Fruit fly (Drosophila melanogaster) whole organism, embryonic: ENCODE data around the gene Atx-1.

Experiments used
- CG1024 ChIP-seq: fragments of 200-800 bp; sonication (Bioruptor generic); IDR thresholded peaks from 2 replicates; pipeline ENCODE4 v1.3.6; 2022; ENCODE audit warnings: missing biosample characterization, missing genetic modification characterization
- CG10959 ChIP-seq: fragments of 200-800 bp; sonication (Bioruptor generic); IDR thresholded peaks from 2 replicates; pipeline ENCODE4 v1.3.6; 2022; ENCODE audit warnings: missing biosample characterization, missing genetic modification characterization
- CG11085 ChIP-seq: fragments of 200-800 bp; sonication (Bioruptor generic); IDR thresholded peaks from 2 replicates; pipeline ENCODE4 v1.3.6; 2022; ENCODE audit warnings: missing biosample characterization, missing genetic modification characterization
- CG11560 ChIP-seq: fragments of 200-800 bp; sonication (Bioruptor generic); IDR thresholded peaks from 3 replicates; pipeline ENCODE4 v1.3.6; 2022; ENCODE audit warnings: missing biosample characterization, missing genetic modification characterization
- CG13775 ChIP-seq: fragments of 200-800 bp; sonication (Bioruptor generic); optimal IDR thresholded peaks from 3 replicates; lab custom pipeline; 2017; ENCODE audit warnings: missing biosample characterization, mild to moderate bottlenecking, missing genetic modification characterization
- CG14860 ChIP-seq: fragments of 200-800 bp; sonication (Bioruptor generic); IDR thresholded peaks from 3 replicates; pipeline ENCODE4 v1.3.6; 2022; ENCODE audit warnings: missing biosample characterization, missing genetic modification characterization; ENCODE audit not compliant: partially characterized antibody
- CG15269 ChIP-seq: fragments of 200-800 bp; sonication (Bioruptor generic); optimal IDR thresholded peaks from 2 replicates; lab custom pipeline; 2018; ENCODE audit warnings: missing biosample characterization, mild to moderate bottlenecking, missing genetic modification characterization, moderate library complexity
- CG15601 ChIP-seq: fragments of 200-800 bp; sonication (Bioruptor generic); optimal IDR thresholded peaks from 3 replicates; lab custom pipeline; 2019; ENCODE audit warnings: missing biosample characterization, mild to moderate bottlenecking, missing genetic modification characterization, moderate library complexity
- CG15696 ChIP-seq: fragments of 200-800 bp; sonication (Bioruptor generic); optimal IDR thresholded peaks from 2 replicates; lab custom pipeline; 2019; ENCODE audit warnings: missing biosample characterization, mild to moderate bottlenecking, missing genetic modification characterization, moderate library complexity
- CG1602 ChIP-seq: fragments of 200-800 bp; sonication (Bioruptor generic); optimal IDR thresholded peaks from 3 replicates; lab custom pipeline; 2016; ENCODE audit warnings: missing biosample characterization, missing genetic modification characterization
- CG1603 ChIP-seq: fragments of 200-800 bp; sonication (Bioruptor generic); optimal IDR thresholded peaks from 2 replicates; lab custom pipeline; 2019; ENCODE audit warnings: missing biosample characterization, mild to moderate bottlenecking, missing genetic modification characterization, moderate library complexity
- CG2120 ChIP-seq: fragments of 200-800 bp; sonication (Bioruptor generic); optimal IDR thresholded peaks from 3 replicates; lab custom pipeline; 2016; ENCODE audit warnings: missing biosample characterization, missing genetic modification characterization
- CG33557 ChIP-seq: fragments of 200-800 bp; sonication (Bioruptor generic); optimal IDR thresholded peaks from 2 replicates; lab custom pipeline; 2019; ENCODE audit warnings: missing biosample characterization, mild to moderate bottlenecking, missing genetic modification characterization, moderate library complexity
- CG34376 ChIP-seq: fragments of 200-800 bp; sonication (Bioruptor generic); optimal IDR thresholded peaks from 2 replicates; lab custom pipeline; 2018; ENCODE audit warnings: missing biosample characterization, mild to moderate bottlenecking, missing genetic modification characterization
- CG43689 ChIP-seq: fragments of 200-800 bp; sonication (Bioruptor generic); IDR thresholded peaks from 2 replicates; pipeline ENCODE4 v1.3.6; 2022; ENCODE audit warnings: missing biosample characterization, missing genetic modification characterization
- CG4707 ChIP-seq: fragments of 200-800 bp; sonication (Bioruptor generic); optimal IDR thresholded peaks from 2 replicates; lab custom pipeline; 2018; ENCODE audit warnings: missing biosample characterization, mild to moderate bottlenecking, missing genetic modification characterization, moderate library complexity
- CG5180 ChIP-seq: fragments of 200-800 bp; sonication (Bioruptor generic); optimal IDR thresholded peaks from 3 replicates; lab custom pipeline; 2017; ENCODE audit warnings: missing biosample characterization, missing genetic modification characterization, mild to moderate bottlenecking, moderate library complexity, missing genetic modification reagents
- CG7745 ChIP-seq: fragments of 200-800 bp; sonication (Bioruptor generic); optimal IDR thresholded peaks from 2 replicates; lab custom pipeline; 2018; ENCODE audit warnings: missing biosample characterization, mild to moderate bottlenecking, missing genetic modification characterization, moderate library complexity
- CG9817 ChIP-seq: fragments of 200-800 bp; sonication (Bioruptor generic); optimal IDR thresholded peaks from 2 replicates; lab custom pipeline; 2018; ENCODE audit warnings: missing biosample characterization, mild to moderate bottlenecking, missing genetic modification characterization, moderate library complexity
- D ChIP-seq, 2 experiments: fragments of 200-800 bp in 1 of 2; fragments of >200 bp in 1 of 2; sonication (Bioruptor generic) in 1 of 2; optimal IDR thresholded peaks; 2 replicates in 1 of 2; 3 replicates in 1 of 2; lab custom pipeline; 2017; ENCODE audit warnings: mild to moderate bottlenecking in 1 of 2, missing biosample characterization in 1 of 2, missing genetic modification characterization in 1 of 2, missing genetic modification reagents in 1 of 2
- Ets65A ChIP-seq: fragments of 200-800 bp; sonication (Bioruptor generic); peaks from one replicate; lab custom pipeline; 2016; ENCODE audit warnings: missing biosample characterization, missing genetic modification characterization
- Gsc ChIP-seq: fragments of 200-800 bp; sonication (Bioruptor generic); IDR thresholded peaks from 2 replicates; pipeline ENCODE4 v1.3.6; 2022; ENCODE audit warnings: missing biosample characterization, missing genetic modification characterization
- HHEX ChIP-seq: fragments of 200-800 bp; sonication (Bioruptor generic); optimal IDR thresholded peaks from 3 replicates; lab custom pipeline; 2017; ENCODE audit warnings: missing biosample characterization, mild to moderate bottlenecking, missing genetic modification characterization, missing genetic modification reagents
- HLH54F ChIP-seq: fragments of 200-800 bp; sonication (Bioruptor generic); optimal IDR thresholded peaks from 3 replicates; lab custom pipeline; 2016; ENCODE audit warnings: missing biosample characterization, missing genetic modification characterization
- HLHmδ ChIP-seq: fragments of 200-800 bp; sonication (Bioruptor generic); optimal IDR thresholded peaks from 2 replicates; lab custom pipeline; 2018; ENCODE audit warnings: missing biosample characterization, mild to moderate bottlenecking, missing genetic modification characterization, moderate library complexity
- Lpt ChIP-seq: fragments of >200 bp; optimal IDR thresholded peaks from 2 replicates; lab custom pipeline; 2018; ENCODE audit warnings: missing biosample characterization, missing genetic modification characterization
- Med ChIP-seq: fragments of 200-800 bp; sonication (Bioruptor generic); peaks from one replicate; lab custom pipeline; 2016; ENCODE audit warnings: missing biosample characterization, missing genetic modification characterization, mild to moderate bottlenecking, inconsistent platforms, moderate library complexity
- Meics ChIP-seq: fragments of 200-800 bp; sonication (Bioruptor generic); optimal IDR thresholded peaks from 2 replicates; lab custom pipeline; 2017; ENCODE audit warnings: missing biosample characterization, mild to moderate bottlenecking, missing genetic modification characterization
- Ravus ChIP-seq: fragments of 200-800 bp; sonication (Bioruptor generic); IDR thresholded peaks from 2 replicates; pipeline ENCODE4 v1.3.6; 2022; ENCODE audit warnings: missing biosample characterization, missing genetic modification characterization
- aop ChIP-seq: fragments of 200-800 bp; sonication (Bioruptor generic); IDR thresholded peaks from 2 replicates; pipeline ENCODE4 v1.3.6; 2022; ENCODE audit warnings: missing biosample characterization, missing genetic modification characterization
- ap ChIP-seq: fragments of 200-800 bp; sonication (Bioruptor generic); IDR thresholded peaks from 2 replicates; pipeline ENCODE4 v1.3.6; 2022; ENCODE audit warnings: missing biosample characterization, missing genetic modification characterization
- caup ChIP-seq: fragments of 200-800 bp; sonication (Bioruptor generic); optimal IDR thresholded peaks from 3 replicates; lab custom pipeline; 2017; ENCODE audit warnings: missing biosample characterization, mild to moderate bottlenecking, missing genetic modification characterization, moderate library complexity; ENCODE audit not compliant: severe bottlenecking
- cg ChIP-seq: fragments of 200-800 bp; sonication (Bioruptor generic); optimal IDR thresholded peaks from 3 replicates; lab custom pipeline; 2019; ENCODE audit warnings: missing biosample characterization, mild to moderate bottlenecking, missing genetic modification characterization, moderate library complexity
- chn ChIP-seq: fragments of 200-800 bp; sonication (Bioruptor generic); optimal IDR thresholded peaks from 2 replicates; lab custom pipeline; 2016; ENCODE audit warnings: missing biosample characterization, missing genetic modification characterization
- crp ChIP-seq, 2 experiments: fragments of 200-800 bp; sonication (Bioruptor generic); optimal IDR thresholded peaks; 2 replicates in 1 of 2; 3 replicates in 1 of 2; lab custom pipeline; 2017; ENCODE audit warnings: missing biosample characterization in 2 of 2, missing genetic modification characterization in 2 of 2, mild to moderate bottlenecking in 1 of 2, moderate library complexity in 1 of 2
- da ChIP-seq: fragments of 200-800 bp; sonication (Bioruptor generic); optimal IDR thresholded peaks from 2 replicates; lab custom pipeline; 2016; ENCODE audit warnings: missing biosample characterization, missing genetic modification characterization
- kni ChIP-seq: fragments of 200-800 bp; sonication (Bioruptor generic); optimal IDR thresholded peaks from 3 replicates; lab custom pipeline; 2017; ENCODE audit warnings: mild to moderate bottlenecking, missing biosample characterization, missing genetic modification reagents, missing genetic modification characterization
- knrl ChIP-seq: fragments of 200-800 bp; sonication (Bioruptor generic); IDR thresholded peaks from 3 replicates; pipeline ENCODE4 v1.3.6; 2022; ENCODE audit warnings: missing biosample characterization, missing genetic modification characterization; ENCODE audit not compliant: partially characterized antibody
- lov ChIP-seq, 2 experiments: fragments of 200-800 bp in 1 of 2; fragments of >200 bp in 1 of 2; sonication (Bioruptor generic) in 1 of 2; IDR thresholded peaks in 1 of 2; optimal IDR thresholded peaks in 1 of 2; 2 replicates in 1 of 2; 3 replicates in 1 of 2; pipeline versions ENCODE4 v1.3.6 to Lab custom; 2017 to 2022; ENCODE audit warnings: missing biosample characterization in 1 of 2, missing genetic modification characterization in 1 of 2
- nerfin-2 ChIP-seq: fragments of 200-800 bp; sonication (Bioruptor generic); IDR thresholded peaks from 2 replicates; pipeline ENCODE4 v1.3.6; 2022; ENCODE audit warnings: missing biosample characterization, missing genetic modification characterization; ENCODE audit not compliant: partially characterized antibody
- pb ChIP-seq: fragments of 200-800 bp; sonication (Bioruptor generic); optimal IDR thresholded peaks from 3 replicates; lab custom pipeline; 2016; ENCODE audit warnings: missing biosample characterization, missing genetic modification characterization
- sc ChIP-seq, 3 experiments: fragments of >200 bp in 2 of 3; fragments of 200-800 bp in 1 of 3; sonication (Bioruptor generic) in 1 of 3; optimal IDR thresholded peaks; 2 replicates in 2 of 3; 3 replicates in 1 of 3; lab custom pipeline; 2017; ENCODE audit warnings: mild to moderate bottlenecking in 1 of 3, missing biosample characterization in 1 of 3, missing genetic modification characterization in 1 of 3, missing genetic modification reagents in 1 of 3
- seq ChIP-seq: fragments of 200-800 bp; sonication (Bioruptor generic); IDR thresholded peaks from 2 replicates; pipeline ENCODE4 v1.3.6; 2022; ENCODE audit warnings: missing biosample characterization, missing genetic modification characterization
- sisA ChIP-seq: fragments of 200-800 bp; sonication (Bioruptor generic); IDR thresholded peaks from 2 replicates; pipeline ENCODE4 v1.3.6; 2022; ENCODE audit warnings: missing biosample characterization, missing genetic modification characterization
- tap ChIP-seq: fragments of 200-800 bp; optimal IDR thresholded peaks from 3 replicates; lab custom pipeline; 2019; ENCODE audit warnings: missing biosample characterization, mild to moderate bottlenecking, missing genetic modification characterization, moderate library complexity
- tna ChIP-seq: fragments of 200-800 bp; sonication (Bioruptor generic); IDR thresholded peaks from 2 replicates; pipeline ENCODE4 v1.3.6; 2022; ENCODE audit warnings: missing biosample characterization, missing genetic modification characterization; ENCODE audit not compliant: partially characterized antibody
- unc-4 ChIP-seq: fragments of 200-800 bp; sonication (Bioruptor generic); IDR thresholded peaks from 2 replicates; pipeline ENCODE4 v1.3.6; 2022; ENCODE audit warnings: missing biosample characterization, missing genetic modification characterization; ENCODE audit not compliant: partially characterized antibody

Gene Atx-1

dm6 chrX:6861523-6862077 is 38.6 kb downstream of the Atx-1 start (continued):
- no peak for TF ChIP-seq Gsc
- no peak for TF ChIP-seq ap (GFP tag; lab: Robert Waterston, UW)
- no peak for TF ChIP-seq CG33557 (GFP tag; lab: Kevin White, UChicago)
- TF ChIP-seq D (optimal IDR thresholded peaks at IDR 0.05; lab: Kevin White, UChicago), result no peak
- no peak for TF ChIP-seq D (GFP tag; optimal IDR thresholded peaks at IDR 0.05; lab: Kevin White, UChicago)
- peak; percentile 24 for TF ChIP-seq CG13775
- TF ChIP-seq CG9817 (tag; lab: Kevin White, UChicago), result peak; percentile 44
- TF ChIP-seq pb (GFP tag; lab: Kevin White, UChicago), result peak; percentile 20
- TF ChIP-seq HLH54F (GFP tag; lab: Kevin White, UChicago), result peak; percentile 62
- peak; percentile 95 for TF ChIP-seq Med (GFP tag; lab: Kevin White, UChicago)
- TF ChIP-seq CG1602, result no peak
- TF ChIP-seq CG10959 (GFP tag; lab: Robert Waterston, UW), result peak; percentile 50
- TF ChIP-seq seq (GFP tag; lab: Robert Waterston, UW), result no peak; the same call in 1 of the 2 replicates
- TF ChIP-seq crp (GFP tag; optimal IDR thresholded peaks at IDR 0.05; lab: Kevin White, UChicago), result no peak
- TF ChIP-seq CG7745 (tag; lab: Kevin White, UChicago), result no peak
- TF ChIP-seq nerfin-2, result no peak
- TF ChIP-seq tap (tag; lab: Kevin White, UChicago), result no peak
- peak; percentile 81 for TF ChIP-seq CG5180 (GFP tag; lab: Kevin White, UChicago)
- no peak for TF ChIP-seq tna (GFP tag; lab: Robert Waterston, UW)
- 0 out of 2 replicates have a peak, but pooled peaks have one; percentile 30 for TF ChIP-seq sisA
- peak; percentile 30; the same call in 1 of the 2 replicates for TF ChIP-seq CG1024 (GFP tag; lab: Robert Waterston, UW)
- peak; percentile 91 for TF ChIP-seq cg (GFP tag; lab: Kevin White, UChicago)
- 0 out of 2 replicates have a peak, but pooled peaks have one; percentile 12 for TF ChIP-seq CG11085 (GFP tag; lab: Robert Waterston, UW)
- TF ChIP-seq lov (optimal IDR thresholded peaks at IDR 0.05; lab: Kevin White, UChicago), result no peak
- TF ChIP-seq lov (GFP tag; IDR thresholded peaks at IDR 0.05; lab: Robert Waterston, UW), result 0 out of 3 replicates have a peak, but pooled peaks have one; percentile 19
- no peak for TF ChIP-seq CG14860
- TF ChIP-seq sc (optimal IDR thresholded peaks at IDR 0.05; lab: Kevin White, UChicago), result no peak
- TF ChIP-seq sc (GFP tag; optimal IDR thresholded peaks at IDR 0.05; lab: Kevin White, UChicago), result no peak
- 0 out of 3 replicates have a peak, but pooled peaks have one; percentile 36 for TF ChIP-seq CG11560 (tag; lab: Robert Waterston, UW)
- TF ChIP-seq aop (GFP tag; lab: Robert Waterston, UW), result no peak
- TF ChIP-seq CG1603 (tag; lab: Kevin White, UChicago), result peak; percentile 6
- peak; percentile 88 for TF ChIP-seq CG34376 (GFP tag; lab: Kevin White, UChicago)
- peak; percentile 73 for TF ChIP-seq caup (GFP tag; lab: Kevin White, UChicago)
- TF ChIP-seq CG43689 (GFP tag; lab: Robert Waterston, UW), result no peak
- TF ChIP-seq knrl, result no peak; the same call in 2 of the 3 replicates
- peak; percentile 94 for TF ChIP-seq kni (GFP tag; lab: Kevin White, UChicago)
- TF ChIP-seq HLHmδ (GFP tag; lab: Kevin White, UChicago), result peak; percentile 53
- no peak for TF ChIP-seq Ravus (GFP tag; lab: Robert Waterston, UW)
- TF ChIP-seq Ets65A (GFP tag; lab: Kevin White, UChicago), result peak; percentile 95
- TF ChIP-seq chn (GFP tag; lab: Kevin White, UChicago), result no peak
- no peak for TF ChIP-seq da (GFP tag; lab: Kevin White, UChicago)
- no peak for TF ChIP-seq CG15601
- no peak for TF ChIP-seq Lpt (GFP tag; lab: Kevin White, UChicago)
- no peak for TF ChIP-seq CG4707 (GFP tag; lab: Kevin White, UChicago)
- peak; percentile 90 for TF ChIP-seq CG2120
- peak; percentile 53 for TF ChIP-seq Meics (GFP tag; lab: Kevin White, UChicago)
- no peak for TF ChIP-seq unc-4 (GFP tag; lab: Robert Waterston, UW)
- peak; percentile 72 for TF ChIP-seq CG15269
- TF ChIP-seq CG15696 (tag; lab: Kevin White, UChicago), result no peak
- peak; percentile 72 for TF ChIP-seq HHEX (GFP tag; lab: Kevin White, UChicago)
